Worm (Caenorhabditis elegans) whole organism, young adult: ENCODE data around the gene ZK688.7.

Experiments
- F57C9.4 ChIP-seq: sonication (generic microtip); optimal IDR thresholded peaks from 2 replicates; lab custom pipeline; 2017; ENCODE audit warnings: mild to moderate bottlenecking, missing genetic modification characterization, missing compliant biosample characterization
- madf-10 ChIP-seq: sonication (generic microtip); optimal IDR thresholded peaks from 2 replicates; lab custom pipeline; 2016; ENCODE audit warnings: mild to moderate bottlenecking, missing genetic modification characterization, missing compliant biosample characterization

ce11 chrIII:7941417-7941816 lies 30.0 kb upstream of the ZK688.7 start, which contains the start of gene kle-2:
- no peak for TF ChIP-seq F57C9.4 (tag; lab: Kevin White, UChicago)
- no peak for TF ChIP-seq madf-10 (tag; lab: Kevin White, UChicago)
